1 fruit fly cellular context compared by ENCODE assay signal in genomic region chr3R:24053506-24054102, dm6.
TF ChIP-seq lines count a peak whose summit lies in the region.

No protein-coding gene starts in this region.

TF ChIP-seq in whole organism, embryonic, 481 proteins besides CTCF, POLR2A, EP300 and RAD21 (continued from another document):
- TF ChIP-seq mam (GFP tag; optimal IDR thresholded peaks at IDR 0.05; lab: Kevin White, UChicago) (no peak), grn (GFP tag; optimal IDR thresholded peaks at IDR 0.05; lab: Kevin White, UChicago) (peak; percentile 9), lab (GFP tag; optimal IDR thresholded peaks at IDR 0.05; lab: Kevin White, UChicago) (peak; percentile 6), D19B (GFP tag; optimal IDR thresholded peaks at IDR 0.05; lab: Kevin White, UChicago) (peak; percentile 18), Med (GFP tag; lab: Kevin White, UChicago) (peak; percentile 73), pzg (GFP tag; optimal IDR thresholded peaks at IDR 0.05; lab: Kevin White, UChicago) (no peak), Dbx (GFP tag; IDR thresholded peaks at IDR 0.05; lab: Robert Waterston, UW) (0 out of 3 replicates have a peak, but pooled peaks have one; percentile 14), ftz-f1 (GFP tag; optimal IDR thresholded peaks at IDR 0.05; lab: Kevin White, UChicago) (peak; percentile 29), CG7963 (GFP tag; IDR thresholded peaks at IDR 0.05; lab: Robert Waterston, UW; ENCODE audit: partially characterized antibody) (peak; percentile 39; the same call in 1 of the 3 replicates), rib (GFP tag; IDR thresholded peaks at IDR 0.05; lab: Robert Waterston, UW) (peak; percentile 22; the same call in 1 of the 2 replicates)
TF ChIP-seq in whole organism, embryonic: peak in this region for 16.
